Fruit fly (Drosophila melanogaster) Kc167 (cell line): ENCODE data around the gene Trmt112.

Source experiments
- Myc ChIP-seq: fragments of >200 bp; optimal IDR thresholded peaks from 2 replicates; lab custom pipeline; 2017; ENCODE audit warnings: missing external identifiers
- Sin3A ChIP-seq: fragments of >200 bp; optimal IDR thresholded peaks from 2 replicates; lab custom pipeline; 2018; ENCODE audit warnings: missing external identifiers
- h ChIP-seq: fragments of >200 bp; optimal IDR thresholded peaks from 3 replicates; lab custom pipeline; 2018; ENCODE audit warnings: missing external identifiers
- psq ChIP-seq: fragments of >200 bp; optimal IDR thresholded peaks from 2 replicates; lab custom pipeline; 2017; ENCODE audit warnings: missing external identifiers

- TF ChIP-seq Myc (no peak), Sin3A (lab: Kevin White, UChicago) (no peak), psq (lab: Kevin White, UChicago) (no peak), h (lab: Kevin White, UChicago) (no peak)
These were observed 40.2 kb downstream of the Trmt112 start for dm6 chr3L:21176276-21176934.
